Fruit fly (Drosophila melanogaster): ENCODE measurements around the gene Ing3.

DNA sequence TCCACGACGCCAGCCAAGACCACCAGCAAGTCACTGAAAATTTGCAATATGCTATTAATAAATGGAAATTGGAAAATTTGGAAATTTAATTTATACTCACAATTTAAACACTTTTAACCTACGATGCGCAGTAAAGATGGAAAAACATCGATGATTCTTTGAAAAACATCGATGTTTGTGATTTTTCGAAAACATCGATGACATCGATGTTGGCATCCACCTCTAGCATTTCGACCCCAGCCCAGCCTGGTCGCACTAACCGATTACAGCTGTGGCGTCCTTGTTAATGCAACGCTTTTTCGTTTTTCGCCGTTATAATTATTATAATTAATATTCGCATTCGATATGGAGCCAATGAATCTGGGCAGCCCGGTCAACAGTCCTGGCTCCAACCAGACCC, 4.9 kb downstream of the Ing3 start, which contains the start of gene Nup35:
- no peak for TF ChIP-seq ovo (GFP tag; optimal IDR thresholded peaks at IDR 0.05)
- TF ChIP-seq pad (GFP tag; optimal IDR thresholded peaks at IDR 0.05): no peak
- no peak for TF ChIP-seq CG1620 (GFP tag; optimal IDR thresholded peaks at IDR 0.05)
- no peak for TF ChIP-seq CG14711 (tag; optimal IDR thresholded peaks at IDR 0.05)
- TF ChIP-seq Hr96 (GFP tag; optimal IDR thresholded peaks at IDR 0.05): no peak
- TF ChIP-seq Crg-1 (GFP tag; optimal IDR thresholded peaks at IDR 0.05): no peak
- no peak for TF ChIP-seq CG5204 (GFP tag; optimal IDR thresholded peaks at IDR 0.05)
- TF ChIP-seq CG7045 (GFP tag; optimal IDR thresholded peaks at IDR 0.05): no peak
- TF ChIP-seq Mnt (GFP tag; optimal IDR thresholded peaks at IDR 0.05): no peak
- no peak for TF ChIP-seq toe (GFP tag; optimal IDR thresholded peaks at IDR 0.05)
- TF ChIP-seq CG33017 (tag; optimal IDR thresholded peaks at IDR 0.05): no peak
- TF ChIP-seq cnc (optimal IDR thresholded peaks at IDR 0.05): no peak
- TF ChIP-seq CG7101 (tag; optimal IDR thresholded peaks at IDR 0.05): no peak
